Worm (Caenorhabditis elegans): ENCODE data around the gene C49H3.16.

C49H3.16 gene

ce11 chrIV:7924975-7925828 lies 5.0 kb downstream of the C49H3.16 start:
- no peak for TF ChIP-seq pros-1 (tag; optimal IDR thresholded peaks at IDR 0.05)
- no peak for TF ChIP-seq C08G9.2 (tag; optimal IDR thresholded peaks at IDR 0.05)
- TF ChIP-seq pha-2 (tag; optimal IDR thresholded peaks at IDR 0.05): no peak
- TF ChIP-seq sox-2 (GFP tag; IDR thresholded peaks at IDR 0.05): no peak
- TF ChIP-seq unc-3 (GFP tag; conservative IDR thresholded peaks at IDR 0.05): no peak
- no peak for TF ChIP-seq unc-3 (tag; optimal IDR thresholded peaks at IDR 0.05)
- TF ChIP-seq ama-1 (optimal IDR thresholded peaks at IDR 0.05): peak; percentile 9
- no peak for TF ChIP-seq ets-4 (tag; optimal IDR thresholded peaks at IDR 0.05)
- TF ChIP-seq hlh-6 (tag; optimal IDR thresholded peaks at IDR 0.05): no peak
- TF ChIP-seq K02D7.2 (tag; optimal IDR thresholded peaks at IDR 0.05): no peak
- no peak for TF ChIP-seq T23F11.4 (GFP tag; optimal IDR thresholded peaks at IDR 0.05)
- no peak for TF ChIP-seq hlh-8 (tag; optimal IDR thresholded peaks at IDR 0.05)
- no peak for TF ChIP-seq elt-2 (tag; optimal IDR thresholded peaks at IDR 0.05)
- no peak for TF ChIP-seq madf-2 (tag; optimal IDR thresholded peaks at IDR 0.05)
- TF ChIP-seq elt-4 (tag; optimal IDR thresholded peaks at IDR 0.05): peak; percentile 51

ce11 chrIV:7926102-7926840 lies 6.0 kb downstream of the C49H3.16 start, which contains the start of gene rps-2:
rps-2 (minus strand) TSS chrIV:7926391.
- TF ChIP-seq nfya-1 (tag; optimal IDR thresholded peaks at IDR 0.05) (peak; percentile 11), npax-4 (tag; optimal IDR thresholded peaks at IDR 0.05) (no peak)

DNA sequence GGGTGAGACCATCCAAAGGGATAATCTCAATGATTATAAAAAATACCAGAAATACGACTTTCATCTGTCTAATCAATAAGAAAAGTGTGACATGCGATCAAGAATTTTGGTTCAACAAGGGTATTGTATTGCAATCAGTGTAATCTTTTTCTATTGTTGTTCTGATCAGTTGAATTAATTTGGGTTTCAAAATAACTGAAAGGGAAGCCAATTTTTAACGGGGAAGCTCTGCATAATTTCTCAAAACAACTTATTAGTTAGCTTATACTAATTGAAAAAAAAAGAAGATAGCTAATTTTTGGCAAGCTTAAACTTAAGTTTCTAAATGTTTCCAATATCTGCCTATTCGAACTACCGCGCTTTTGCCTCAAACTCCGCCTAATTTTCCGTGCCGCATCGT lies 7.0 kb downstream of the C49H3.16 start, which contains the start of gene C49H3.12:
C49H3.12 (minus strand) TSS at position 101 of the 400 bp plus-strand sequence.
- TF ChIP-seq ceh-18 (tag; optimal IDR thresholded peaks at IDR 0.05) (no peak), ama-1 (optimal IDR thresholded peaks at IDR 0.05) (no peak), dmd-4 (tag; optimal IDR thresholded peaks at IDR 0.05; ENCODE audit: borderline replicate concordance) (no peak), hlh-6 (tag; optimal IDR thresholded peaks at IDR 0.05) (no peak), unc-55 (GFP tag; optimal IDR thresholded peaks at IDR 0.05) (no peak), zip-5 (tag; optimal IDR thresholded peaks at IDR 0.05) (no peak), tbx-2 (tag; optimal IDR thresholded peaks at IDR 0.05) (no peak)

- TF ChIP-seq unc-55 (GFP tag; optimal IDR thresholded peaks at IDR 0.05) (no peak), ceh-2 (tag; optimal IDR thresholded peaks at IDR 0.05) (no peak), ceh-45 (GFP tag; IDR thresholded peaks at IDR 0.05) (no peak), lin-11 (tag; optimal IDR thresholded peaks at IDR 0.05) (no peak), elt-2 (tag; optimal IDR thresholded peaks at IDR 0.05) (no peak), rnt-1 (tag; optimal IDR thresholded peaks at IDR 0.05) (no peak), ztf-16 (tag; optimal IDR thresholded peaks at IDR 0.05) (no peak), eyg-1 (tag; optimal IDR thresholded peaks at IDR 0.05) (no peak), zip-5 (tag; optimal IDR thresholded peaks at IDR 0.05) (no peak), K09A11.1 (tag; optimal IDR thresholded peaks at IDR 0.05; ENCODE audit: insufficient read depth) (no peak), unc-3 (GFP tag; conservative IDR thresholded peaks at IDR 0.05) (no peak), unc-3 (tag; optimal IDR thresholded peaks at IDR 0.05) (no peak), sdc-2 (tag; optimal IDR thresholded peaks at IDR 0.05) (no peak)
Measured at ce11 chrIV:7927852-7928251, 7.6 kb downstream of the C49H3.16 start, which contains the start of gene gcy-8. gcy-8 (plus strand) TSS chrIV:7928152.

ce11 chrIV:7931873-7932272 lies 11.6 kb downstream of the C49H3.16 start:
- TF ChIP-seq F13H6.1 (tag; optimal IDR thresholded peaks at IDR 0.05) (no peak), tbx-7 (tag; optimal IDR thresholded peaks at IDR 0.05) (no peak), nhr-11 (tag; optimal IDR thresholded peaks at IDR 0.05) (no peak), ahr-1 (tag; optimal IDR thresholded peaks at IDR 0.05) (no peak), ceh-34 (tag; optimal IDR thresholded peaks at IDR 0.05) (no peak), sox-2 (GFP tag; IDR thresholded peaks at IDR 0.05) (no peak), elt-2 (tag; optimal IDR thresholded peaks at IDR 0.05) (no peak), rnt-1 (tag; optimal IDR thresholded peaks at IDR 0.05) (no peak), unc-3 (GFP tag; conservative IDR thresholded peaks at IDR 0.05) (no peak), unc-3 (tag; optimal IDR thresholded peaks at IDR 0.05) (no peak), unc-55 (GFP tag; optimal IDR thresholded peaks at IDR 0.05) (no peak), ceh-24 (tag; optimal IDR thresholded peaks at IDR 0.05) (no peak), ceh-31 (tag; optimal IDR thresholded peaks at IDR 0.05) (no peak), ama-1 (optimal IDR thresholded peaks at IDR 0.05) (no peak), hlh-15 (tag; optimal IDR thresholded peaks at IDR 0.05) (no peak), pat-9 (tag; optimal IDR thresholded peaks at IDR 0.05) (no peak), pqm-1 (tag; optimal IDR thresholded peaks at IDR 0.05) (no peak), Y22D7AL.16 (tag; optimal IDR thresholded peaks at IDR 0.05) (no peak), che-1 (tag; optimal IDR thresholded peaks at IDR 0.05) (no peak)

Data from whole organism, late embryonic.